In genomic region chrX:4033590-4033989, dm6 we compare ENCODE assay signal across 1 fruit fly cellular context.
A peak's percentile ranks its signal among the peaks of the same experiment; 100 is the strongest.
TF ChIP-seq lines count a peak whose summit lies in the region.

No protein-coding gene starts in this region.

TF ChIP-seq in whole organism, embryonic, 481 proteins besides CTCF, POLR2A, EP300 and RAD21 (continued from another document):
- TF ChIP-seq gsb (GFP tag; IDR thresholded peaks at IDR 0.05; lab: Robert Waterston, UW) (no peak), gem (tag; optimal IDR thresholded peaks at IDR 0.05; lab: Kevin White, UChicago) (peak; percentile 29)
